Fruit fly (Drosophila melanogaster): Measurements from ENCODE around the gene Pfdn1.

The Pfdn1 gene

DNA sequence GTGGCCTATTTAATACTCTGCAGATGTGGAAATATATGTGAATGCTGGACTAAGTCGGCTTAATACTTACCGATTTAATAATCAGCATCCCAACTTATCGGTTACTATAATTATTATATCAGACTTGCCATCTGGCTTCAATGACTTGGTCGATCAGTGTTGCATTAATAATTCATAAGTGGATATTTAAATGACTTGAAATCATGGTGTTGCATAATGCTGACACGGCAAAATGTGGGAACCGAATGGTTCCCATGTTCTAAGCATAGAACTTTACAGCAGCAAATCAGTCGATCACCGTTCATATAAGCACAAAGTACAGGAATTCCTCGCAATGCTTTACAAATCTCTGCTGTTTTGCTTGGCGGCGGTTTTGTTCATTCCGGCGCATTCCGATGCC lies 8.7 kb upstream of the Pfdn1 start, which contains the start of gene CG34180:
TSS of gene CG34180 (plus strand) at position 301 of the 400 bp plus-strand sequence.
- TF ChIP-seq Pdp1 (GFP tag; optimal IDR thresholded peaks at IDR 0.05) (peak in 1 of 2 experiments; percentile 17), pb (GFP tag; optimal IDR thresholded peaks at IDR 0.05) (no peak), grn (GFP tag; optimal IDR thresholded peaks at IDR 0.05) (no peak), lola (GFP tag; optimal IDR thresholded peaks at IDR 0.05) (no peak)

DNA sequence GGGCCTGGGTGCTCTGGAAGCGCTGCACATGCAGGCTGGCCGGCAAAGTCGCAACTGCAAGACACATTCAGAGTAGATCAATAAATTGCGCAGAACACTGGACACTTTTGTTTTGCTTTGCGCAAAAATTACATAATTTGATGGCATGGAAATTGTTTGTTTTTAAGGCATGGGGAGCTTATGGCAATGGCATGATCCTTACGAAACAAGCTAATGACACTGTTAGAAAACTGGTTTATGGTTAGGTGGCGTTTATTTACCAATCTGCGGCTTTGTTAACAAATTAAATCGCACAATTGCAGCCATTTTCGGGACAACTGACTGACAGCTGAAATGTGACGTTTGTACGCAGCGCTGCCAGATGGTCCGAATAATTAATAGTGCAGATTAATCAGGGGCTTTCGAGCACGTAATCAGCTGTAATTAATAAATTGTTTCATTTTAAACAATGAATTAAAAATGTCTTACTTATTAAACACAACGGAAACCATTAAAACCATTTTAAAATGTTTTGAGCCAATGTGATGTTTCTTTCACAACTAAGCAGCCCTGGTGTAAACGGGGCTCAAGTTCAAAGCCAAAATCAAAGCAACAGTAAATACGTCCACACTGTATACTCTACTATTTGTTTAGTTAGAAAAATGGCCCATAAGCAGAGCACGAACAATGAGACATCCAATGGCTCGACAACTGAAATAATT lies 6.3 kb upstream of the Pfdn1 start, which contains the start of the genes ND-51 and CG13994:
TSS of gene ND-51 (minus strand) at position 376 of the 701 bp plus-strand sequence.
TSS of gene CG13994 (plus strand) at position 608 of the 701 bp plus-strand sequence.
- TF ChIP-seq NC2β (GFP tag; optimal IDR thresholded peaks at IDR 0.05): peak; percentile 65
- peak; percentile 81 for TF ChIP-seq ken (GFP tag; IDR thresholded peaks at IDR 0.05)
- peak; percentile 29; the same call in 1 of the 2 replicates for TF ChIP-seq wor (GFP tag; IDR thresholded peaks at IDR 0.05)
- TF ChIP-seq CG2116 (GFP tag; optimal IDR thresholded peaks at IDR 0.05): peak; percentile 73
- peak; percentile 93 for TF ChIP-seq lilli (GFP tag; optimal IDR thresholded peaks at IDR 0.05)
- peak; percentile 85 for TF ChIP-seq tin (GFP tag; optimal IDR thresholded peaks at IDR 0.05)
- TF ChIP-seq Sin3A (optimal IDR thresholded peaks at IDR 0.05): peak; percentile 87
- peak; percentile 87 for TF ChIP-seq CG9817 (tag; optimal IDR thresholded peaks at IDR 0.05)
- no peak for TF ChIP-seq fru (optimal IDR thresholded peaks at IDR 0.05)
- TF ChIP-seq ewg (GFP tag; optimal IDR thresholded peaks at IDR 0.05): peak; percentile 87
- TF ChIP-seq chn (GFP tag; optimal IDR thresholded peaks at IDR 0.05): peak; percentile 63
- TF ChIP-seq CG15514 (GFP tag; optimal IDR thresholded peaks at IDR 0.05): peak; percentile 84
- TF ChIP-seq nerfin-1 (tag; optimal IDR thresholded peaks at IDR 0.05): peak; percentile 71
- TF ChIP-seq CG10366 (GFP tag; IDR thresholded peaks at IDR 0.05): peak; percentile 77
- peak; percentile 70 for TF ChIP-seq CG18764 (GFP tag; optimal IDR thresholded peaks at IDR 0.05)
- TF ChIP-seq CG11504 (tag; optimal IDR thresholded peaks at IDR 0.05): no peak
- peak; percentile 55 for TF ChIP-seq Asciz (GFP tag; optimal IDR thresholded peaks at IDR 0.05)
- peak; percentile 69; the same call in 2 of the 3 replicates for TF ChIP-seq otp (GFP tag; IDR thresholded peaks at IDR 0.05)
- TF ChIP-seq CG15601 (tag; optimal IDR thresholded peaks at IDR 0.05): peak; percentile 83
- peak; percentile 57 for TF ChIP-seq CG31224 (GFP tag; IDR thresholded peaks at IDR 0.05)
- TF ChIP-seq CG3726 (GFP tag; IDR thresholded peaks at IDR 0.05): no peak
- TF ChIP-seq MTF-1 (GFP tag; optimal IDR thresholded peaks at IDR 0.05; ENCODE audit: borderline replicate concordance): peak; percentile 1
- peak; percentile 71 for TF ChIP-seq dmrt11E (tag; optimal IDR thresholded peaks at IDR 0.05)
- peak; percentile 84; the same call in 2 of the 3 replicates for TF ChIP-seq H15 (GFP tag; IDR thresholded peaks at IDR 0.05)
- no peak for TF ChIP-seq yki (optimal IDR thresholded peaks at IDR 0.05)
- peak; percentile 60 for TF ChIP-seq CG17385 (GFP tag; optimal IDR thresholded peaks at IDR 0.05)
- TF ChIP-seq C15 (GFP tag; IDR thresholded peaks at IDR 0.05): peak; percentile 68; the same call in 1 of the 3 replicates
- no peak for TF ChIP-seq gt (GFP tag; IDR thresholded peaks at IDR 0.05)
- peak; percentile 89 for TF ChIP-seq vvl (GFP tag; IDR thresholded peaks at IDR 0.05)
- peak; percentile 70 for TF ChIP-seq CG8944 (GFP tag; optimal IDR thresholded peaks at IDR 0.05)
- peak; percentile 69 for TF ChIP-seq CG8765 (GFP tag; IDR thresholded peaks at IDR 0.05)
- TF ChIP-seq HmgZ (tag; optimal IDR thresholded peaks at IDR 0.05): peak; percentile 93
- TF ChIP-seq prd (optimal IDR thresholded peaks at IDR 0.05): no peak
- peak; percentile 86 for TF ChIP-seq prd (GFP tag; IDR thresholded peaks at IDR 0.05)
- no peak for TF ChIP-seq ham (GFP tag; IDR thresholded peaks at IDR 0.05)
- TF ChIP-seq zen2 (GFP tag; IDR thresholded peaks at IDR 0.05; ENCODE audit: partially characterized antibody): no peak
- TF ChIP-seq CG2889 (GFP tag; IDR thresholded peaks at IDR 0.05): peak; percentile 83
- TF ChIP-seq CG17328 (GFP tag; IDR thresholded peaks at IDR 0.05): peak; percentile 79
- TF ChIP-seq repo (GFP tag; optimal IDR thresholded peaks at IDR 0.05): peak; percentile 78
- no peak for TF ChIP-seq corto (GFP tag; optimal IDR thresholded peaks at IDR 0.05)
- TF ChIP-seq ato (GFP tag; IDR thresholded peaks at IDR 0.05; ENCODE audit: partially characterized antibody): no peak
- TF ChIP-seq Dref (GFP tag; IDR thresholded peaks at IDR 0.05): peak; percentile 41
- peak; percentile 83 for TF ChIP-seq fu2 (GFP tag; optimal IDR thresholded peaks at IDR 0.05)
- TF ChIP-seq CG7786 (GFP tag; optimal IDR thresholded peaks at IDR 0.05): peak; percentile 73
- peak; percentile 52 for TF ChIP-seq pfk (GFP tag; optimal IDR thresholded peaks at IDR 0.05)

Measured in whole organism, embryonic.